Worm (Caenorhabditis elegans) whole organism, late embryonic: ENCODE results near the gene Y11D7A.7.

Source experiments
- ceh-18 ChIP-seq: sonication (generic microtip); optimal IDR thresholded peaks from 2 replicates; lab custom pipeline; 2016; ENCODE audit warnings: missing genetic modification characterization, missing compliant biosample characterization
- ceh-24 ChIP-seq: sonication (generic microtip); optimal IDR thresholded peaks from 2 replicates; lab custom pipeline; 2016; ENCODE audit warnings: mild to moderate bottlenecking, missing genetic modification characterization, missing compliant biosample characterization
- dmd-4 ChIP-seq: sonication (generic microtip); optimal IDR thresholded peaks from 2 replicates; lab custom pipeline; 2016; ENCODE audit warnings: borderline replicate concordance, missing genetic modification characterization, missing compliant biosample characterization
- elt-2 ChIP-seq: sonication (generic microtip); optimal IDR thresholded peaks from 2 replicates; lab custom pipeline; 2016; ENCODE audit warnings: missing genetic modification reagents, missing genetic modification characterization, missing compliant biosample characterization
- hlh-30 ChIP-seq: sonication (generic microtip); optimal IDR thresholded peaks from 2 replicates; lab custom pipeline; 2017; ENCODE audit warnings: antibody characterized with exemption, missing genetic modification characterization, missing compliant biosample characterization; ENCODE audit not compliant: insufficient read depth
- lim-6 ChIP-seq: sonication (generic microtip); optimal IDR thresholded peaks from 2 replicates; lab custom pipeline; 2016; ENCODE audit warnings: missing genetic modification characterization, missing compliant biosample characterization
- mec-3 ChIP-seq: sonication (generic microtip); optimal IDR thresholded peaks from 2 replicates; lab custom pipeline; 2016; ENCODE audit warnings: borderline replicate concordance, missing genetic modification characterization, missing compliant biosample characterization
- nhr-11 ChIP-seq: fragments of 150-350 bp; optimal IDR thresholded peaks from 2 replicates; lab custom pipeline; 2014; ENCODE audit warnings: missing biosample characterization, missing genetic modification characterization
- unc-86 ChIP-seq: sonication (generic microtip); optimal IDR thresholded peaks from 2 replicates; lab custom pipeline; 2016; ENCODE audit warnings: missing genetic modification characterization, missing compliant biosample characterization

ce11 chrIV:9289635-9290034 lies 40.3 kb downstream of the Y11D7A.7 start:
- TF ChIP-seq ceh-18 (no peak), dmd-4 (no peak), unc-86 (no peak), elt-2 (tag; lab: Kevin White, UChicago) (no peak), lim-6 (tag; lab: Kevin White, UChicago) (no peak), ceh-24 (tag; lab: Kevin White, UChicago) (no peak), mec-3 (no peak), hlh-30 (tag; lab: Kevin White, UChicago) (no peak), nhr-11 (tag; lab: Kevin White, UChicago) (no peak)
